Worm (Caenorhabditis elegans) whole organism, young adult: ENCODE data around the gene zim-3.

Source experiments
- F23B12.7 ChIP-seq: sonication (generic microtip); optimal IDR thresholded peaks from 2 replicates; lab custom pipeline; 2017; ENCODE audit warnings: missing genetic modification characterization, mild to moderate bottlenecking, missing compliant biosample characterization, antibody characterized with exemption, moderate library complexity; ENCODE audit not compliant: insufficient read depth
- F39B2.1 ChIP-seq: fragments of 200-800 bp; sonication (Bioruptor generic); IDR thresholded peaks from 2 replicates; pipeline ENCODE4 v1.3.6; 2022; ENCODE audit warnings: missing genetic modification reagents, missing genetic modification characterization, missing compliant biosample characterization
- dpl-1 ChIP-seq: fragments of 150-350 bp; optimal IDR thresholded peaks from 2 replicates; lab custom pipeline; 2014; ENCODE audit warnings: missing biosample characterization, missing genetic modification reagents, missing genetic modification characterization
- nfya-1 ChIP-seq: sonication (generic microtip); optimal IDR thresholded peaks from 2 replicates; lab custom pipeline; 2017; ENCODE audit warnings: antibody characterized with exemption, missing compliant biosample characterization, missing genetic modification characterization, borderline replicate concordance; ENCODE audit not compliant: insufficient read depth
- sdz-38 ChIP-seq: sonication (generic microtip); optimal IDR thresholded peaks from 2 replicates; lab custom pipeline; 2016; ENCODE audit warnings: missing genotype, missing genetic modification characterization, missing compliant biosample characterization
- zfh-2 ChIP-seq: fragments of 200-800 bp; sonication (Bioruptor generic); conservative IDR thresholded peaks from 2 replicates; pipeline ENCODE4 v1.3.6; 2022; ENCODE audit warnings: missing genetic modification reagents, missing genetic modification characterization, missing compliant biosample characterization
- ztf-18 ChIP-seq: sonication (generic microtip); optimal IDR thresholded peaks from 2 replicates; lab custom pipeline; 2016; ENCODE audit warnings: missing genotype, mild to moderate bottlenecking, missing genetic modification characterization, missing compliant biosample characterization

DNA sequence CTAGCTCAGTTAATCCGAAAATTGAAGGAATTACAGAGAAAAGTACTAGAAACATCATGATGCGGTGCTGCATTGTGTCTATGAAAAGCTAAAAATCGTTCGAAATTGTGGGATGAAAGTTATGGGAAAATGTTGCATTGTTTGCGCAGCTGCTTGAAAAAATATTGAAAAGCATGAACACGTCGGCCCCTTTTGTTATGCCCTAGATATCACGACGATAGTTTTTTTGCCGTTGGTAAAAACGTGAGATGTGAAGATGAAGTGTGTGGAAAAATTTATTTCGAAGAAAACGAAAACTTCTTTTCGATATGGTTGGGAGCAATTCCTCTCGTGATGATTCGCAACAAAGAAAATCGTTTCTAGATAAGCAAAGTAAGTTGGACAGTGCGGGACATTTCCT is 32.1 kb downstream of the zim-3 start, which contains the start of the genes C43F9.5 and nkb-2:
- no peak for TF ChIP-seq nfya-1 (tag; lab: Kevin White, UChicago)
- TF ChIP-seq zfh-2 (GFP tag; lab: Robert Waterston, UW): no peak
- TF ChIP-seq dpl-1 (GFP tag; lab: Kevin White, UChicago): no peak
- no peak for TF ChIP-seq sdz-38
- no peak for TF ChIP-seq ztf-18 (tag; lab: Kevin White, UChicago)
- TF ChIP-seq F39B2.1 (GFP tag; lab: Robert Waterston, UW): no peak
- no peak for TF ChIP-seq F23B12.7 (tag; lab: Kevin White, UChicago)
